Worm (Caenorhabditis elegans) whole organism, L4 larva: ENCODE results near the gene ZK829.7.

Experiments used
- F10B5.3 ChIP-seq: sonication (generic microtip); optimal IDR thresholded peaks from 2 replicates; lab custom pipeline; 2016; ENCODE audit warnings: mild to moderate bottlenecking, missing genetic modification characterization, missing compliant biosample characterization
- F44E2.7 ChIP-seq: fragments of 200-800 bp; sonication (Bioruptor generic); IDR thresholded peaks from 2 replicates; pipeline ENCODE4 v2.1.2; 2022; ENCODE audit warnings: missing genetic modification characterization, missing compliant biosample characterization
- F49E8.2 ChIP-seq: sonication (generic microtip); optimal IDR thresholded peaks from 2 replicates; lab custom pipeline; 2016; ENCODE audit warnings: missing compliant biosample characterization, mild to moderate bottlenecking, missing genetic modification characterization, borderline replicate concordance
- ZK337.2 ChIP-seq: fragments of 200-800 bp; sonication (Bioruptor generic); IDR thresholded peaks from 2 replicates; pipeline ENCODE4 v1.3.6; 2022; ENCODE audit warnings: missing genetic modification reagents, missing genetic modification characterization, missing compliant biosample characterization
- ceh-20 ChIP-seq: fragments of 200-800 bp; sonication (Bioruptor generic); IDR thresholded peaks from 2 replicates; pipeline ENCODE4 v1.3.6; 2022; ENCODE audit warnings: missing genetic modification reagents, missing genetic modification characterization, missing compliant biosample characterization
- ceh-44 ChIP-seq: fragments of 200-800 bp; sonication (Bioruptor generic); IDR thresholded peaks from 2 replicates; pipeline ENCODE4 v1.3.6; 2022; ENCODE audit warnings: missing genetic modification reagents, missing genetic modification characterization, missing compliant biosample characterization
- ces-1 ChIP-seq: fragments of 150-350 bp; sonication (generic microtip); optimal IDR thresholded peaks from 4 replicates; lab custom pipeline; 2014; ENCODE audit warnings: missing biosample characterization, missing genetic modification reagents, missing genetic modification characterization
- cey-2 ChIP-seq: sonication (generic microtip); optimal IDR thresholded peaks from 3 replicates; lab custom pipeline; 2017; ENCODE audit warnings: missing genetic modification characterization, mild to moderate bottlenecking, missing compliant biosample characterization, antibody characterized with exemption, borderline replicate concordance; ENCODE audit not compliant: insufficient read depth
- ctbp-1 ChIP-seq: fragments of 200-800 bp; sonication (Bioruptor generic); IDR thresholded peaks from 2 replicates; pipeline ENCODE4 v1.3.6; 2022; ENCODE audit warnings: missing genetic modification reagents, missing genetic modification characterization, missing compliant biosample characterization
- daf-12 ChIP-seq: fragments of 150-350 bp; optimal IDR thresholded peaks from 2 replicates; lab custom pipeline; 2014; ENCODE audit warnings: missing biosample characterization, missing genetic modification reagents, missing genetic modification characterization
- daf-16 ChIP-seq, 3 experiments: sonication (generic microtip); optimal IDR thresholded peaks; 2 replicates each; lab custom pipeline; 2016 to 2017; ENCODE audit warnings: missing genetic modification characterization in 3 of 3, missing genetic modification reagents in 3 of 3, mild to moderate bottlenecking in 2 of 3, missing compliant biosample characterization in 2 of 3, missing biosample characterization in 1 of 3, moderate library complexity in 1 of 3
- dmd-6 ChIP-seq: fragments of 200-800 bp; sonication (Bioruptor generic); IDR thresholded peaks from 2 replicates; pipeline ENCODE4 v1.3.6; 2022; ENCODE audit warnings: missing genetic modification reagents, missing genetic modification characterization, missing compliant biosample characterization
- dmd-9 ChIP-seq: fragments of 200-800 bp; sonication (Bioruptor generic); IDR thresholded peaks from 2 replicates; pipeline ENCODE4 v1.3.6; 2022; ENCODE audit warnings: missing genetic modification reagents, missing genetic modification characterization, missing compliant biosample characterization
- dpl-1 ChIP-seq: fragments of 150-350 bp; optimal IDR thresholded peaks from 2 replicates; lab custom pipeline; 2014; ENCODE audit warnings: missing biosample characterization, missing genetic modification reagents, missing genetic modification characterization
- dve-1 ChIP-seq: sonication (generic microtip); optimal IDR thresholded peaks from 2 replicates; lab custom pipeline; 2017; ENCODE audit warnings: antibody characterized with exemption, mild to moderate bottlenecking, missing genetic modification characterization, missing compliant biosample characterization; ENCODE audit not compliant: insufficient read depth
- fkh-10 ChIP-seq: fragments of 150-350 bp; optimal IDR thresholded peaks from 2 replicates; lab custom pipeline; 2014; ENCODE audit warnings: missing biosample characterization, missing genetic modification reagents, missing genetic modification characterization
- fos-1 ChIP-seq: fragments of 150-350 bp; optimal IDR thresholded peaks from 2 replicates; lab custom pipeline; 2014; ENCODE audit warnings: missing biosample characterization, missing genetic modification characterization
- gei-8 ChIP-seq: fragments of 200-800 bp; sonication (Bioruptor generic); optimal IDR thresholded peaks from 2 replicates; lab custom pipeline; 2018; ENCODE audit warnings: mild to moderate bottlenecking, missing genetic modification characterization, missing compliant biosample characterization
- hif-1 ChIP-seq, 2 experiments: sonication (generic microtip); optimal IDR thresholded peaks; 2 replicates each; lab custom pipeline; 2016 to 2017; ENCODE audit warnings: missing compliant biosample characterization in 2 of 2, missing genetic modification characterization in 2 of 2, missing genetic modification reagents in 2 of 2, missing genotype in 2 of 2, mild to moderate bottlenecking in 1 of 2
- hlh-11 ChIP-seq: fragments of 200-800 bp; sonication (Bioruptor generic); optimal IDR thresholded peaks from 2 replicates; lab custom pipeline; 2018; ENCODE audit warnings: mild to moderate bottlenecking, missing genetic modification characterization, missing compliant biosample characterization
- hlh-30 ChIP-seq: sonication (generic microtip); optimal IDR thresholded peaks from 2 replicates; lab custom pipeline; 2017; ENCODE audit warnings: antibody characterized with exemption, mild to moderate bottlenecking, missing genetic modification characterization, missing compliant biosample characterization; ENCODE audit not compliant: insufficient read depth
- lin-1 ChIP-seq: fragments of 200-800 bp; sonication (Bioruptor generic); IDR thresholded peaks from 2 replicates; pipeline ENCODE4 v1.3.6; 2022; ENCODE audit warnings: missing genetic modification reagents, missing genetic modification characterization, missing compliant biosample characterization
- lir-3 ChIP-seq: sonication (generic microtip); optimal IDR thresholded peaks from 2 replicates; lab custom pipeline; 2016; ENCODE audit warnings: mild to moderate bottlenecking, missing genetic modification characterization, missing compliant biosample characterization
- mdt-29 ChIP-seq: fragments of 200-800 bp; sonication (Bioruptor generic); IDR thresholded peaks from 2 replicates; pipeline ENCODE4 v1.3.6; 2022; ENCODE audit warnings: missing genetic modification reagents, missing genetic modification characterization, missing compliant biosample characterization
- mxl-3 ChIP-seq: fragments of 200-800 bp; sonication (Bioruptor generic); optimal IDR thresholded peaks from 2 replicates; lab custom pipeline; 2018; ENCODE audit warnings: mild to moderate bottlenecking, missing genetic modification characterization, missing compliant biosample characterization
- nhr-102 ChIP-seq: sonication (generic microtip); optimal IDR thresholded peaks from 2 replicates; lab custom pipeline; 2016; ENCODE audit warnings: mild to moderate bottlenecking, missing genetic modification characterization, moderate library complexity, missing compliant biosample characterization
- nhr-42 ChIP-seq: fragments of 200-800 bp; sonication (Bioruptor generic); IDR thresholded peaks from 2 replicates; pipeline ENCODE4 v1.3.6; 2022; ENCODE audit warnings: missing genetic modification characterization, missing compliant biosample characterization
- nhr-48 ChIP-seq: sonication (generic microtip); optimal IDR thresholded peaks from 2 replicates; lab custom pipeline; 2016; ENCODE audit warnings: mild to moderate bottlenecking, missing genetic modification characterization, missing compliant biosample characterization
- nhr-76 ChIP-seq: fragments of 150-350 bp; optimal IDR thresholded peaks from 2 replicates; lab custom pipeline; 2014; ENCODE audit warnings: missing biosample characterization, missing genetic modification characterization
- pha-4 ChIP-seq, 2 experiments: fragments of 150-350 bp in 1 of 2; fragments of 200-800 bp in 1 of 2; sonication (Bioruptor generic) in 1 of 2; IDR thresholded peaks in 1 of 2; optimal IDR thresholded peaks in 1 of 2; 2 replicates each; pipeline versions ENCODE4 v1.3.6 to Lab custom; 2014 to 2022; ENCODE audit warnings: missing genetic modification characterization in 2 of 2, missing genetic modification reagents in 2 of 2, missing biosample characterization in 1 of 2, missing compliant biosample characterization in 1 of 2
- saeg-2 ChIP-seq: fragments of 200-800 bp; sonication (Bioruptor generic); IDR thresholded peaks from 2 replicates; pipeline ENCODE4 v1.3.6; 2022; ENCODE audit warnings: missing genetic modification reagents, missing genetic modification characterization, missing compliant biosample characterization
- spr-1 ChIP-seq: sonication (generic microtip); optimal IDR thresholded peaks from 2 replicates; lab custom pipeline; 2016; ENCODE audit warnings: mild to moderate bottlenecking, missing genetic modification characterization, missing compliant biosample characterization
- spr-3 ChIP-seq: fragments of 200-800 bp; sonication (Bioruptor generic); optimal IDR thresholded peaks from 2 replicates; lab custom pipeline; 2018; ENCODE audit warnings: mild to moderate bottlenecking, missing genetic modification characterization, missing compliant biosample characterization
- tag-97 ChIP-seq: fragments of 200-800 bp; sonication (Bioruptor generic); IDR thresholded peaks from 2 replicates; pipeline ENCODE4 v1.3.6; 2022; ENCODE audit warnings: missing genetic modification characterization, missing compliant biosample characterization
- tra-1 ChIP-seq: fragments of 200-800 bp; sonication (Bioruptor generic); IDR thresholded peaks from 2 replicates; pipeline ENCODE4 v1.3.6; 2022; ENCODE audit warnings: missing genetic modification reagents, missing genetic modification characterization, missing compliant biosample characterization
- unc-130 ChIP-seq: sonication (generic microtip); optimal IDR thresholded peaks from 2 replicates; lab custom pipeline; 2016; ENCODE audit warnings: missing genetic modification reagents, missing genetic modification characterization, missing compliant biosample characterization
- unc-39 ChIP-seq: sonication (generic microtip); optimal IDR thresholded peaks from 2 replicates; lab custom pipeline; 2017; ENCODE audit warnings: missing biosample characterization, missing genetic modification characterization
- unc-62 ChIP-seq, 3 experiments: fragments of 150-350 bp in 1 of 3; sonication (generic microtip); optimal IDR thresholded peaks in 2 of 3; peaks in 1 of 3; 1 replicate in 1 of 3; 2 replicates in 2 of 3; lab custom pipeline; 2014 to 2017; ENCODE audit warnings: missing biosample characterization in 3 of 3, missing genetic modification characterization in 3 of 3, missing genetic modification reagents in 3 of 3, missing genotype in 1 of 3
- zfp-2 ChIP-seq: sonication (generic microtip); optimal IDR thresholded peaks from 2 replicates; lab custom pipeline; 2016; ENCODE audit warnings: mild to moderate bottlenecking, missing genetic modification characterization, missing compliant biosample characterization
- zfp-3 ChIP-seq: fragments of 200-800 bp; sonication (Bioruptor generic); conservative IDR thresholded peaks from 2 replicates; pipeline ENCODE4 v1.3.6; 2022; ENCODE audit warnings: missing genetic modification reagents, missing genetic modification characterization, missing compliant biosample characterization
- zip-11 ChIP-seq: fragments of 200-800 bp; sonication (Bioruptor generic); IDR thresholded peaks from 2 replicates; pipeline ENCODE4 v1.3.6; 2022; ENCODE audit warnings: missing genetic modification characterization, missing compliant biosample characterization
- ztf-7 ChIP-seq: fragments of 150-350 bp; optimal IDR thresholded peaks from 2 replicates; lab custom pipeline; 2014; ENCODE audit warnings: missing biosample characterization, missing genetic modification characterization

The ZK829.7 gene

DNA sequence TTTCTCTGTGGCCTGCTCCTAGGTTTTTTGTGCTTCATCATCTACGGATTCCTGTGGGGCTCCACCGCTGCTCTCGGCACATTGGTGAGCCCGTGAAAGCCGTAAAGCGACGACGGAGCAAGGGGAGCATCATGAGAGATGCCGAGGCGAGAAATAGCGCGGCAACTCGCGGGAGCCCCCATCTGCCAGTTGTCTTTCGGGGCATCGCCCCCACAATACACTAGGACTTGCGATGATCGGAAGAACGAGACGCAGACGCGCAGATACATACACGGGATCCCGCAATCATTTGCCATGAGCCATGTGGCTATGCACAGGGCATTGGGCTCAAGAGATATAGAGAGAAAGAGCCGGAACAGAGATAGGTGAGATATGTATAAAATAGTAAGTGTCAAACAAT is 49.0 kb upstream of the ZK829.7 start (continued):
- TF ChIP-seq ztf-7 (no peak), zfp-3 (GFP tag; lab: Robert Waterston, UW) (no peak), cey-2 (tag; lab: Kevin White, UChicago) (no peak), hif-1 (tag; optimal IDR thresholded peaks at IDR 0.05; lab: Kevin White, UChicago) (peak in 1 of 2 experiments; percentile 30), lir-3 (tag; lab: Kevin White, UChicago) (no peak), pha-4 (GFP tag; IDR thresholded peaks at IDR 0.05; lab: Robert Waterston, UW) (no peak), pha-4 (tag; optimal IDR thresholded peaks at IDR 0.05; lab: Kevin White, UChicago) (no peak), mdt-29 (GFP tag; lab: Robert Waterston, UW) (no peak), spr-1 (tag; lab: Kevin White, UChicago) (no peak), dmd-6 (GFP tag; lab: Robert Waterston, UW) (0 out of 2 replicates have a peak, but pooled peaks have one; percentile 9), nhr-48 (tag; lab: Kevin White, UChicago) (no peak), dve-1 (no peak), saeg-2 (GFP tag; lab: Robert Waterston, UW) (no peak)

- TF ChIP-seq ceh-44 (GFP tag; lab: Robert Waterston, UW) = no peak
- TF ChIP-seq dmd-6 (GFP tag; lab: Robert Waterston, UW) = 0 out of 2 replicates have a peak, but pooled peaks have one; percentile 6
- peak; percentile 20 for TF ChIP-seq hlh-11
- TF ChIP-seq ceh-20 = no peak
- TF ChIP-seq gei-8 (GFP tag; lab: Kevin White, UChicago) = no peak
- peak in 1 of 2 experiments; percentile 95 for TF ChIP-seq daf-16 (GFP tag; optimal IDR thresholded peaks at IDR 0.05; lab: Kevin White, UChicago)
- no peak for TF ChIP-seq daf-16 (tag; optimal IDR thresholded peaks at IDR 0.05; lab: Kevin White, UChicago)
- TF ChIP-seq saeg-2 (GFP tag; lab: Robert Waterston, UW) = no peak
- no peak for TF ChIP-seq spr-3 (GFP tag; lab: Kevin White, UChicago)
- TF ChIP-seq unc-130 (GFP tag; lab: Kevin White, UChicago) = no peak
- no peak for TF ChIP-seq F10B5.3
- TF ChIP-seq dmd-9 (GFP tag; lab: Robert Waterston, UW) = no peak
- no peak for TF ChIP-seq daf-12
- no peak for TF ChIP-seq dve-1
- no peak for TF ChIP-seq nhr-42 (GFP tag; lab: Robert Waterston, UW)
- TF ChIP-seq nhr-48 (tag; lab: Kevin White, UChicago) = no peak
- no peak for TF ChIP-seq unc-39 (tag; lab: Kevin White, UChicago)
- no peak for TF ChIP-seq fos-1 (tag; lab: Kevin White, UChicago)
- peak; percentile 23 for TF ChIP-seq hlh-30
- TF ChIP-seq lin-1 (GFP tag; lab: Robert Waterston, UW) = no peak
- TF ChIP-seq unc-62 (GFP tag; optimal IDR thresholded peaks at IDR 0.05 in 1 of 2; lab: Kevin White, UChicago) = peak in 1 of 2 experiments; percentile 98
- no peak for TF ChIP-seq unc-62 (tag; optimal IDR thresholded peaks at IDR 0.05; lab: Kevin White, UChicago)
- TF ChIP-seq dpl-1 = no peak
Observed at ce11 chrIV:12009046-12009674, 47.8 kb upstream of the ZK829.7 start.

- TF ChIP-seq dmd-6 (GFP tag; lab: Robert Waterston, UW) (peak; percentile 32; the same call in 1 of the 2 replicates), zip-11 (GFP tag; lab: Robert Waterston, UW) (no peak), spr-1 (tag; lab: Kevin White, UChicago) (no peak), nhr-102 (tag; lab: Kevin White, UChicago) (no peak), nhr-48 (tag; lab: Kevin White, UChicago) (peak; percentile 39), zfp-2 (tag; lab: Kevin White, UChicago) (no peak), nhr-42 (GFP tag; lab: Robert Waterston, UW) (no peak), tag-97 (GFP tag; lab: Robert Waterston, UW) (no peak), ces-1 (no peak), F44E2.7 (no peak), ctbp-1 (GFP tag; lab: Robert Waterston, UW) (no peak), mxl-3 (GFP tag; lab: Kevin White, UChicago) (no peak), hlh-30 (peak; percentile 54), fkh-10 (GFP tag; lab: Kevin White, UChicago) (no peak), ZK337.2 (GFP tag; lab: Robert Waterston, UW) (no peak), daf-16 (GFP tag; optimal IDR thresholded peaks at IDR 0.05; lab: Kevin White, UChicago) (no peak), daf-16 (tag; optimal IDR thresholded peaks at IDR 0.05; lab: Kevin White, UChicago) (no peak), ceh-20 (no peak), tra-1 (GFP tag; lab: Robert Waterston, UW) (no peak), fos-1 (tag; lab: Kevin White, UChicago) (no peak), F49E8.2 (tag; lab: Kevin White, UChicago) (peak; percentile 11), nhr-76 (tag; lab: Kevin White, UChicago) (no peak)
Observed at ce11 chrIV:12005090-12005770, 43.9 kb upstream of the ZK829.7 start.
